Worm (Caenorhabditis elegans) whole organism, mixed stage, embryonic: ENCODE measurements around the gene txt-13.

ENCODE experiments used
- M03D4.4 ChIP-seq: sonication (generic microtip); optimal IDR thresholded peaks from 2 replicates; lab custom pipeline; 2017; ENCODE audit warnings: mild to moderate bottlenecking, missing genetic modification characterization, missing compliant biosample characterization
- bed-3 ChIP-seq: fragments of 200-800 bp; sonication (Bioruptor generic); optimal IDR thresholded peaks from 3 replicates; lab custom pipeline; 2018; ENCODE audit warnings: mild to moderate bottlenecking, missing genetic modification characterization, moderate library complexity, missing compliant biosample characterization
- blmp-1 ChIP-seq: fragments of 150-350 bp; optimal IDR thresholded peaks from 2 replicates; lab custom pipeline; 2014; ENCODE audit warnings: missing biosample characterization, missing genetic modification characterization
- ceh-39 ChIP-seq: fragments of 150-350 bp; optimal IDR thresholded peaks from 2 replicates; lab custom pipeline; 2014; ENCODE audit warnings: missing biosample characterization, missing genetic modification characterization
- ceh-43 ChIP-seq: fragments of 200-800 bp; sonication (Bioruptor generic); optimal IDR thresholded peaks from 2 replicates; lab custom pipeline; 2018; ENCODE audit warnings: mild to moderate bottlenecking, missing genetic modification characterization, moderate library complexity, missing compliant biosample characterization
- ceh-83 ChIP-seq: fragments of 200-800 bp; sonication (Bioruptor generic); optimal IDR thresholded peaks from 2 replicates; lab custom pipeline; 2018; ENCODE audit warnings: mild to moderate bottlenecking, missing genetic modification characterization, missing compliant biosample characterization
- ces-1 ChIP-seq: fragments of 150-350 bp; optimal IDR thresholded peaks from 2 replicates; lab custom pipeline; 2014; ENCODE audit warnings: missing biosample characterization, missing genetic modification reagents, missing genetic modification characterization
- cnd-1 ChIP-seq: fragments of 200-800 bp; sonication (Bioruptor generic); optimal IDR thresholded peaks from 2 replicates; lab custom pipeline; 2018; ENCODE audit warnings: mild to moderate bottlenecking, missing genetic modification characterization, missing compliant biosample characterization
- drap-1 ChIP-seq: fragments of 200-800 bp; sonication (Bioruptor generic); optimal IDR thresholded peaks from 3 replicates; lab custom pipeline; 2018; ENCODE audit warnings: mild to moderate bottlenecking, missing genetic modification characterization, missing compliant biosample characterization
- flh-1 ChIP-seq: fragments of 200-800 bp; sonication (Bioruptor generic); optimal IDR thresholded peaks from 2 replicates; lab custom pipeline; 2018; ENCODE audit warnings: mild to moderate bottlenecking, missing genetic modification characterization, moderate library complexity, missing compliant biosample characterization
- ham-2 ChIP-seq: fragments of 200-800 bp; sonication (Bioruptor generic); optimal IDR thresholded peaks from 2 replicates; lab custom pipeline; 2018; ENCODE audit warnings: mild to moderate bottlenecking, missing genetic modification characterization, missing compliant biosample characterization
- hlh-1 ChIP-seq: fragments of 150-350 bp; optimal IDR thresholded peaks from 2 replicates; lab custom pipeline; 2014; ENCODE audit warnings: missing biosample characterization, missing genetic modification reagents, missing genetic modification characterization
- lin-13 ChIP-seq: fragments of 150-350 bp; optimal IDR thresholded peaks from 2 replicates; lab custom pipeline; 2014; ENCODE audit warnings: missing biosample characterization, missing genetic modification characterization
- lin-32 ChIP-seq: fragments of 200-800 bp; sonication (Bioruptor generic); optimal IDR thresholded peaks from 2 replicates; lab custom pipeline; 2018; ENCODE audit warnings: mild to moderate bottlenecking, missing genetic modification characterization, missing compliant biosample characterization
- lsy-2 ChIP-seq: fragments of 150-350 bp; optimal IDR thresholded peaks from 2 replicates; lab custom pipeline; 2014; ENCODE audit warnings: missing biosample characterization, missing genetic modification characterization
- mab-5 ChIP-seq: fragments of 150-350 bp; optimal IDR thresholded peaks from 2 replicates; lab custom pipeline; 2014; ENCODE audit warnings: missing biosample characterization, missing genetic modification characterization
- mep-1 ChIP-seq: fragments of 150-350 bp; optimal IDR thresholded peaks from 2 replicates; lab custom pipeline; 2017; ENCODE audit warnings: missing biosample characterization, missing genetic modification reagents, missing genetic modification characterization, inconsistent platforms
- mls-2 ChIP-seq: sonication (generic microtip); optimal IDR thresholded peaks from 2 replicates; lab custom pipeline; 2016; ENCODE audit warnings: mild to moderate bottlenecking, missing genetic modification characterization, moderate library complexity, missing compliant biosample characterization
- nhr-12 ChIP-seq: fragments of 150-350 bp; optimal IDR thresholded peaks from 2 replicates; lab custom pipeline; 2014; ENCODE audit warnings: missing biosample characterization, missing genetic modification characterization
- nhr-2 ChIP-seq: fragments of 150-350 bp; optimal IDR thresholded peaks from 2 replicates; lab custom pipeline; 2014; ENCODE audit warnings: missing biosample characterization, missing genetic modification characterization
- nhr-237 ChIP-seq: fragments of 150-350 bp; optimal IDR thresholded peaks from 2 replicates; lab custom pipeline; 2014; ENCODE audit warnings: missing biosample characterization, missing genetic modification characterization
- nhr-28 ChIP-seq: fragments of 150-350 bp; optimal IDR thresholded peaks from 2 replicates; lab custom pipeline; 2014; ENCODE audit warnings: missing biosample characterization, missing genetic modification characterization
- nhr-76 ChIP-seq: sonication (generic microtip); optimal IDR thresholded peaks from 2 replicates; lab custom pipeline; 2017; ENCODE audit warnings: missing biosample characterization, missing genetic modification characterization
- pha-4 ChIP-seq: fragments of 150-350 bp; optimal IDR thresholded peaks from 2 replicates; lab custom pipeline; 2018; ENCODE audit warnings: missing biosample characterization, missing genetic modification reagents, missing genetic modification characterization
- sem-2 ChIP-seq: fragments of 200-800 bp; sonication (Bioruptor generic); optimal IDR thresholded peaks from 2 replicates; lab custom pipeline; 2018; ENCODE audit warnings: mild to moderate bottlenecking, missing genetic modification characterization, missing compliant biosample characterization
- sptf-1 ChIP-seq: sonication (generic microtip); optimal IDR thresholded peaks from 2 replicates; lab custom pipeline; 2017; ENCODE audit warnings: mild to moderate bottlenecking, missing genetic modification characterization, moderate library complexity, missing compliant biosample characterization
- tbx-8 ChIP-seq: fragments of 200-800 bp; sonication (Bioruptor generic); optimal IDR thresholded peaks from 2 replicates; lab custom pipeline; 2018; ENCODE audit warnings: mild to moderate bottlenecking, missing genetic modification characterization, moderate library complexity, missing compliant biosample characterization
- unc-120 ChIP-seq: sonication (generic microtip); optimal IDR thresholded peaks from 2 replicates; lab custom pipeline; 2017; ENCODE audit warnings: missing genetic modification characterization, missing compliant biosample characterization; ENCODE audit not compliant: poor library complexity, severe bottlenecking
- unc-39 ChIP-seq: fragments of 150-350 bp; optimal IDR thresholded peaks from 2 replicates; lab custom pipeline; 2014; ENCODE audit warnings: missing biosample characterization, missing genetic modification characterization
- unc-62 ChIP-seq: fragments of 150-350 bp; optimal IDR thresholded peaks from 2 replicates; lab custom pipeline; 2014; ENCODE audit warnings: missing biosample characterization, missing genetic modification reagents, missing genetic modification characterization
- ztf-11 ChIP-seq: fragments of 150-350 bp; optimal IDR thresholded peaks from 2 replicates; lab custom pipeline; 2014; ENCODE audit warnings: missing biosample characterization, missing genetic modification characterization

txt-13 gene

ce11 chrII:10537988-10538387 lies 32.4 kb upstream of the txt-13 start:
- TF ChIP-seq unc-39 (no peak), nhr-2 (tag; lab: Kevin White, UChicago) (no peak), sptf-1 (tag; lab: Kevin White, UChicago) (no peak), lin-32 (GFP tag; lab: Kevin White, UChicago) (no peak), ham-2 (GFP tag; lab: Kevin White, UChicago) (no peak)

- TF ChIP-seq nhr-12 (tag; lab: Kevin White, UChicago) = no peak
- TF ChIP-seq tbx-8 (GFP tag; lab: Kevin White, UChicago) = no peak
- TF ChIP-seq mab-5 = no peak
- no peak for TF ChIP-seq ceh-83
- no peak for TF ChIP-seq drap-1 (GFP tag; lab: Kevin White, UChicago)
- no peak for TF ChIP-seq mls-2 (tag; lab: Kevin White, UChicago)
- TF ChIP-seq nhr-76 (tag; lab: Kevin White, UChicago) = no peak
- TF ChIP-seq nhr-2 (tag; lab: Kevin White, UChicago) = no peak
Observed at ce11 chrII:10539232-10539631, 31.2 kb upstream of the txt-13 start, which contains the start of gene R166.3. Gene R166.3, minus strand, starts transcription at chrII:10539332.

ce11 chrII:10541923-10542486 lies 28.4 kb upstream of the txt-13 start, which contains the start of gene pro-1:
Gene pro-1, minus strand, starts transcription at chrII:10541996.
- TF ChIP-seq bed-3 (GFP tag; lab: Kevin White, UChicago) = peak; percentile 27
- peak; percentile 21 for TF ChIP-seq mep-1 (tag; lab: Kevin White, UChicago)
- no peak for TF ChIP-seq ceh-43 (GFP tag; lab: Kevin White, UChicago)
- peak; percentile 55 for TF ChIP-seq lsy-2 (tag; lab: Kevin White, UChicago)
- TF ChIP-seq unc-39 = no peak
- TF ChIP-seq ces-1 = peak; percentile 46
- TF ChIP-seq ztf-11 = peak; percentile 16
- peak; percentile 14 for TF ChIP-seq sem-2 (GFP tag; lab: Kevin White, UChicago)
- no peak for TF ChIP-seq lin-13
- TF ChIP-seq pha-4 = peak; percentile 5
- peak; percentile 77 for TF ChIP-seq sptf-1 (tag; lab: Kevin White, UChicago)
- peak; percentile 41 for TF ChIP-seq unc-62
- no peak for TF ChIP-seq blmp-1 (tag; lab: Kevin White, UChicago)
- TF ChIP-seq hlh-1 (tag; lab: Kevin White, UChicago) = no peak
- TF ChIP-seq ham-2 (GFP tag; lab: Kevin White, UChicago) = no peak
- TF ChIP-seq ceh-39 (tag; lab: Kevin White, UChicago) = peak; percentile 57
- peak; percentile 52 for TF ChIP-seq nhr-237 (tag; lab: Kevin White, UChicago)
- TF ChIP-seq unc-120 (tag; lab: Kevin White, UChicago) = no peak
- no peak for TF ChIP-seq nhr-2 (tag; lab: Kevin White, UChicago)
- peak; percentile 45 for TF ChIP-seq M03D4.4 (tag; lab: Kevin White, UChicago)
- TF ChIP-seq nhr-28 (tag; lab: Kevin White, UChicago) = no peak
- peak; percentile 43 for TF ChIP-seq ceh-83

ce11 chrII:10542654-10543456 lies 27.5 kb upstream of the txt-13 start:
- no peak for TF ChIP-seq M03D4.4 (tag; lab: Kevin White, UChicago)
- no peak for TF ChIP-seq nhr-28 (tag; lab: Kevin White, UChicago)
- peak; percentile 29 for TF ChIP-seq cnd-1
- TF ChIP-seq ceh-83 = no peak
- no peak for TF ChIP-seq tbx-8 (GFP tag; lab: Kevin White, UChicago)
- no peak for TF ChIP-seq flh-1 (GFP tag; lab: Kevin White, UChicago)
- TF ChIP-seq unc-62 = no peak
